Worm (Caenorhabditis elegans) whole organism, early embryonic: ENCODE results near the gene B0303.7.

Experiments used
- F13C5.2 ChIP-seq: sonication (generic microtip); optimal IDR thresholded peaks from 2 replicates; lab custom pipeline; 2017; ENCODE audit warnings: mild to moderate bottlenecking, missing genetic modification characterization, inconsistent platforms, missing compliant biosample characterization
- aly-1 ChIP-seq: sonication (generic microtip); optimal IDR thresholded peaks from 2 replicates; lab custom pipeline; 2016; ENCODE audit warnings: missing genetic modification characterization, missing compliant biosample characterization
- ama-1 ChIP-seq: fragments of 150-350 bp; optimal IDR thresholded peaks from 2 replicates; lab custom pipeline; 2014
- flt-1 ChIP-seq: fragments of 200-800 bp; sonication (Bioruptor generic); IDR thresholded peaks from 2 replicates; pipeline ENCODE4 v1.3.6; 2022; ENCODE audit warnings: missing genetic modification characterization, missing compliant biosample characterization
- hmg-4 ChIP-seq: fragments of 200-800 bp; sonication (Bioruptor generic); optimal IDR thresholded peaks from 2 replicates; lab custom pipeline; 2018; ENCODE audit warnings: mild to moderate bottlenecking, missing genetic modification characterization, missing compliant biosample characterization
- tbx-11 ChIP-seq: fragments of 200-800 bp; sonication (Bioruptor generic); IDR thresholded peaks from 2 replicates; pipeline ENCODE4 v1.3.6; 2022; ENCODE audit warnings: missing genetic modification characterization, missing compliant biosample characterization

DNA sequence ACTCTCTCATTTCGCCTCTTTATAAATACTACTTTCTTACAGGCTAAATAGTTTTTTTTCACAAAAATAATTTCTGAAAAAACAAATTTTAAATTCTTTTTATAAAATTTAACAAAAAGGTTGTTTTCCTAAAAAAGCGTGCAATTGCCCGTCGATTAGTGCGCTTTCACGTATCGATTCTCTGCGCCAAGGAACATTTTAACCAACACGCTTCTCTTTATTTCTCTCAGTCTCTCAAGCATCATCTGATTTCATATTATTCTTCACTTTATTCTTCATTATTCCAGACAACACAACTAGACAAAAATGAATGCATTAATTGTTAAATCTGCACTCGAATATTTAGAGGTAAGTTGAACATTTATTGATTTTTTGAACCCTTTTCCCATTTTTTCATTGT is 3.8 kb upstream of the B0303.7 start, which contains the start of gene B0303.4:
- no peak for TF ChIP-seq aly-1 (tag; lab: Kevin White, UChicago)
- TF ChIP-seq F13C5.2 (tag; lab: Kevin White, UChicago): no peak
- TF ChIP-seq tbx-11 (GFP tag; lab: Robert Waterston, UW): no peak
- TF ChIP-seq ama-1 (lab: Kevin White, UChicago): no peak
- TF ChIP-seq hmg-4 (GFP tag; lab: Kevin White, UChicago): no peak
- no peak for TF ChIP-seq flt-1 (GFP tag; lab: Robert Waterston, UW)
